Worm (Caenorhabditis elegans) whole organism, late embryonic: ENCODE results near the gene mtrr-1.

Experiments used
- Y22D7AL.16 ChIP-seq: sonication (generic microtip); optimal IDR thresholded peaks from 2 replicates; lab custom pipeline; 2016; ENCODE audit warnings: missing genetic modification characterization, missing compliant biosample characterization
- ceh-48 ChIP-seq: sonication (generic microtip); optimal IDR thresholded peaks from 2 replicates; lab custom pipeline; 2016; ENCODE audit warnings: missing genetic modification characterization, inconsistent platforms, missing compliant biosample characterization
- che-1 ChIP-seq: sonication (generic microtip); optimal IDR thresholded peaks from 2 replicates; lab custom pipeline; 2016; ENCODE audit warnings: mild to moderate bottlenecking, missing genetic modification characterization, missing compliant biosample characterization
- ets-4 ChIP-seq: sonication (generic microtip); optimal IDR thresholded peaks from 2 replicates; lab custom pipeline; 2016; ENCODE audit warnings: missing genetic modification characterization, missing compliant biosample characterization
- nhr-11 ChIP-seq: fragments of 150-350 bp; optimal IDR thresholded peaks from 2 replicates; lab custom pipeline; 2014; ENCODE audit warnings: missing biosample characterization, missing genetic modification characterization
- pha-4 ChIP-seq: fragments of 150-350 bp; optimal IDR thresholded peaks from 2 replicates; lab custom pipeline; 2018; ENCODE audit warnings: missing biosample characterization, missing genetic modification reagents, missing genetic modification characterization
- unc-55 ChIP-seq: sonication (generic microtip); optimal IDR thresholded peaks from 2 replicates; lab custom pipeline; 2017; ENCODE audit warnings: missing biosample characterization, missing genetic modification reagents, missing genetic modification characterization

ce11 chrII:9333034-9333433 lies 47.3 kb downstream of the mtrr-1 start:
- no peak for TF ChIP-seq unc-55 (GFP tag; lab: Kevin White, UChicago)
- no peak for TF ChIP-seq che-1 (tag; lab: Kevin White, UChicago)
- TF ChIP-seq pha-4 (tag; lab: Kevin White, UChicago): no peak
- no peak for TF ChIP-seq ets-4 (tag; lab: Kevin White, UChicago)
- no peak for TF ChIP-seq nhr-11 (tag; lab: Kevin White, UChicago)
- no peak for TF ChIP-seq ceh-48 (tag; lab: Kevin White, UChicago)
- TF ChIP-seq Y22D7AL.16 (tag; lab: Kevin White, UChicago): no peak
